Worm (Caenorhabditis elegans) whole organism, L1 larva: Measurements from ENCODE around the gene fbxa-144.

Experiments used
- fkh-10 ChIP-seq: sonication (generic microtip); optimal IDR thresholded peaks from 2 replicates; lab custom pipeline; 2017; ENCODE audit warnings: missing biosample characterization, missing genetic modification reagents, missing genetic modification characterization
- mab-9 ChIP-seq: fragments of 200-800 bp; sonication (Bioruptor generic); IDR thresholded peaks from 2 replicates; pipeline ENCODE4 v1.3.6; 2022; ENCODE audit warnings: missing genetic modification reagents, missing genetic modification characterization, missing compliant biosample characterization
- nhr-76 ChIP-seq: sonication (generic microtip); optimal IDR thresholded peaks from 2 replicates; lab custom pipeline; 2017; ENCODE audit warnings: missing biosample characterization, missing genetic modification characterization
- sptf-1 ChIP-seq: fragments of 150-350 bp; optimal IDR thresholded peaks from 2 replicates; lab custom pipeline; 2014; ENCODE audit warnings: missing biosample characterization, missing genetic modification characterization
- unc-62 ChIP-seq: fragments of 150-350 bp; optimal IDR thresholded peaks from 2 replicates; lab custom pipeline; 2014; ENCODE audit warnings: missing biosample characterization, missing genetic modification reagents, missing genetic modification characterization
- zag-1 ChIP-seq: fragments of 150-350 bp; optimal IDR thresholded peaks from 2 replicates; lab custom pipeline; 2014; ENCODE audit warnings: missing biosample characterization, missing genetic modification characterization

DNA sequence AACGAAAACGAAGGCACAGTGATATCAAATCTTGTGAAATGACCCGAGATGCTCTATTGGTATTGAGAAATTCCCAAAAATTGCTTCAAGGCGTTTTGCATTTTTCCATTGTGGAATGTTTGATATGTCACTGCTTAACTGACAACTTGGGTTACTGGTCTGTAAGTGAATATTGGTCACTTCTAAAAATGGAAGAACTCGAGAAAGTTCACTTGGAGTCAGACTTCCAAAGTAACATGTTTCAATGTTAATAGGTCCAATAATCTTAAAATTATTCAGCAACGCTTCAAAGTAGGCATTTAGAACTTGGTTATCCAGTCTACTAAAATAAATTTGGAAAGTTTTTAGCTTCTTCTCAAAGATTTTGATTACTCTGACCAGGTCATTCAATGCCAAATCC lies at the start of gene fbxa-144:
- TF ChIP-seq nhr-76 = no peak
- TF ChIP-seq sptf-1 (tag; lab: Kevin White, UChicago) = no peak
- TF ChIP-seq mab-9 (GFP tag; lab: Robert Waterston, UW) = no peak
- TF ChIP-seq fkh-10 (GFP tag; lab: Kevin White, UChicago) = no peak
- TF ChIP-seq zag-1 (tag; lab: Kevin White, UChicago) = no peak
- TF ChIP-seq unc-62 (GFP tag; lab: Kevin White, UChicago) = no peak
